Worm (Caenorhabditis elegans): ENCODE data around the gene Y69A2AR.51.

The Y69A2AR.51 gene

ce11 chrIV:2601988-2602861 is 30.0 kb downstream of the Y69A2AR.51 start:
- TF ChIP-seq T22C8.4 (GFP tag; IDR thresholded peaks at IDR 0.05) (peak; percentile 7; the same call in 1 of the 2 replicates), med-1 (GFP tag; optimal IDR thresholded peaks at IDR 0.05; ENCODE audit: insufficient read depth) (no peak), cog-1 (tag; optimal IDR thresholded peaks at IDR 0.05) (peak; percentile 43), tab-1 (GFP tag; IDR thresholded peaks at IDR 0.05) (no peak), flt-1 (GFP tag; IDR thresholded peaks at IDR 0.05) (peak; percentile 49; the same call in 1 of the 2 replicates), ztf-23 (GFP tag; IDR thresholded peaks at IDR 0.05) (0 out of 2 replicates have a peak, but pooled peaks have one; percentile 54), klf-2 (GFP tag; conservative IDR thresholded peaks at IDR 0.05) (0 out of 2 replicates have a peak, but pooled peaks have one; percentile 9), ztf-29 (GFP tag; IDR thresholded peaks at IDR 0.05) (no peak), ref-1 (GFP tag; conservative IDR thresholded peaks at IDR 0.05) (no peak)

DNA sequence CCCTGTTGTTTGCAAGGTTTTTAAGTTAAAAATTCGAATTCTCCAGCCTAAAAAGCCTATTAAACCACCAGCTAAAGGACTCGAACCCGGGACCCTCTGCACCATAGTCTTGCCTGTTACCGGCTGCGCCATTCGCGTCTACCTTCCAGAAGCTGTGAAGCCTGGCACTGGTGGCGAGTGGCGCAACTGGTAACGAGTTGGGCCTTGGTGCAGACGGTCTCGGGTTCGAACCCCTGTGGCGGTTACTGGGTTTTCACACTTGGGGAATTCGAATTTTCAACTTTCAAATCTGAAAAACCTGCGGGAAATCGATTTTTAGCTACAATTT is 30.6 kb downstream of the Y69A2AR.51 start:
- TF ChIP-seq ztf-23 (GFP tag; IDR thresholded peaks at IDR 0.05) (no peak), tab-1 (GFP tag; IDR thresholded peaks at IDR 0.05) (no peak), cog-1 (tag; optimal IDR thresholded peaks at IDR 0.05) (no peak), klf-2 (GFP tag; conservative IDR thresholded peaks at IDR 0.05) (no peak), ref-1 (GFP tag; conservative IDR thresholded peaks at IDR 0.05) (no peak), ztf-29 (GFP tag; IDR thresholded peaks at IDR 0.05) (no peak), flt-1 (GFP tag; IDR thresholded peaks at IDR 0.05) (no peak), T22C8.4 (GFP tag; IDR thresholded peaks at IDR 0.05) (no peak), med-1 (GFP tag; optimal IDR thresholded peaks at IDR 0.05; ENCODE audit: insufficient read depth) (no peak)

- no peak for TF ChIP-seq ref-1 (GFP tag; conservative IDR thresholded peaks at IDR 0.05)
- TF ChIP-seq tab-1 (GFP tag; IDR thresholded peaks at IDR 0.05) = no peak
- TF ChIP-seq med-1 (GFP tag; optimal IDR thresholded peaks at IDR 0.05; ENCODE audit: insufficient read depth) = no peak
- TF ChIP-seq flt-1 (GFP tag; IDR thresholded peaks at IDR 0.05) = no peak
- TF ChIP-seq ztf-29 (GFP tag; IDR thresholded peaks at IDR 0.05) = no peak
Observed at ce11 chrIV:2603556-2604021, 31.4 kb downstream of the Y69A2AR.51 start.

DNA sequence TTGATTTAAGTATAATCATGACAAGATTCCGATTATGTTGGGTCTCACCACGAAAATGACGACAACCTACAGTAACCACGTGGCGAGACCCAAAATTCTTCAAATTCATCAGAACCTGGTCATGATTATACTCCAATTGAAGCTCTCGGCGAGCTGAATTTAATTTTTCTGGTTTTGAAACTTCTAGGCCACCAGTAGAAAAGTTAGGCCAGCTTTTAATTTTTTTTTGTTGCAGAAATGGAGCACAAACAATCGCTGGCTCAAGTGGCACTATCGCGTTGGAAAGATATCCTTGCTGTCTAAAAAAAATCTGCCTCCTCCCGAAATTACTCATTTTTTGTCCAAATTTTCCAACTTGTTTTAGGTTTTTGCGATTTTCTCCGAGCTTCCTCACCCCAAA is 34.4 kb downstream of the Y69A2AR.51 start:
- TF ChIP-seq ztf-29 (GFP tag; IDR thresholded peaks at IDR 0.05) (no peak), tab-1 (GFP tag; IDR thresholded peaks at IDR 0.05) (no peak), flt-1 (GFP tag; IDR thresholded peaks at IDR 0.05) (no peak), ref-1 (GFP tag; conservative IDR thresholded peaks at IDR 0.05) (no peak), med-1 (GFP tag; optimal IDR thresholded peaks at IDR 0.05; ENCODE audit: insufficient read depth) (no peak), cog-1 (tag; optimal IDR thresholded peaks at IDR 0.05) (no peak), ztf-23 (GFP tag; IDR thresholded peaks at IDR 0.05) (no peak), T22C8.4 (GFP tag; IDR thresholded peaks at IDR 0.05) (no peak), klf-2 (GFP tag; conservative IDR thresholded peaks at IDR 0.05) (no peak)

- no peak for TF ChIP-seq cog-1 (tag; optimal IDR thresholded peaks at IDR 0.05)
- TF ChIP-seq ztf-29 (GFP tag; IDR thresholded peaks at IDR 0.05) = no peak
- no peak for TF ChIP-seq med-1 (GFP tag; optimal IDR thresholded peaks at IDR 0.05; ENCODE audit: insufficient read depth)
- TF ChIP-seq T22C8.4 (GFP tag; IDR thresholded peaks at IDR 0.05) = no peak
- TF ChIP-seq flt-1 (GFP tag; IDR thresholded peaks at IDR 0.05) = no peak
- TF ChIP-seq klf-2 (GFP tag; conservative IDR thresholded peaks at IDR 0.05) = no peak
Observed at ce11 chrIV:2607513-2608101, 35.4 kb downstream of the Y69A2AR.51 start, which contains the start of gene vamp-7. vamp-7 (plus strand) TSS chrIV:2608051.

ce11 chrIV:2610409-2610808 is 38.2 kb downstream of the Y69A2AR.51 start, which contains the start of gene Y69A2AR.32:
Y69A2AR.32 (plus strand) TSS chrIV:2610436.
- TF ChIP-seq cog-1 (tag; optimal IDR thresholded peaks at IDR 0.05) (no peak), klf-2 (GFP tag; conservative IDR thresholded peaks at IDR 0.05) (no peak), flt-1 (GFP tag; IDR thresholded peaks at IDR 0.05) (no peak), T22C8.4 (GFP tag; IDR thresholded peaks at IDR 0.05) (no peak), ztf-29 (GFP tag; IDR thresholded peaks at IDR 0.05) (no peak), tab-1 (GFP tag; IDR thresholded peaks at IDR 0.05) (no peak), med-1 (GFP tag; optimal IDR thresholded peaks at IDR 0.05; ENCODE audit: insufficient read depth) (no peak), ref-1 (GFP tag; conservative IDR thresholded peaks at IDR 0.05) (no peak)

- TF ChIP-seq cog-1 (tag; optimal IDR thresholded peaks at IDR 0.05) = no peak
- peak; percentile 28; the same call in 1 of the 2 replicates for TF ChIP-seq T22C8.4 (GFP tag; IDR thresholded peaks at IDR 0.05)
- TF ChIP-seq ztf-23 (GFP tag; IDR thresholded peaks at IDR 0.05) = no peak
Observed at ce11 chrIV:2610974-2611373, 38.8 kb downstream of the Y69A2AR.51 start.

- TF ChIP-seq tab-1 (GFP tag; IDR thresholded peaks at IDR 0.05) = no peak
- no peak for TF ChIP-seq flt-1 (GFP tag; IDR thresholded peaks at IDR 0.05)
- TF ChIP-seq klf-2 (GFP tag; conservative IDR thresholded peaks at IDR 0.05) = no peak
- TF ChIP-seq T22C8.4 (GFP tag; IDR thresholded peaks at IDR 0.05) = no peak
Observed at ce11 chrIV:2613011-2613503, 40.9 kb downstream of the Y69A2AR.51 start, which contains the start of gene Y69A2AR.28. Y69A2AR.28 (minus strand) TSS chrIV:2613061.

- TF ChIP-seq tab-1 (GFP tag; IDR thresholded peaks at IDR 0.05) (no peak), ztf-23 (GFP tag; IDR thresholded peaks at IDR 0.05) (no peak), ztf-29 (GFP tag; IDR thresholded peaks at IDR 0.05) (no peak), ref-1 (GFP tag; conservative IDR thresholded peaks at IDR 0.05) (no peak), klf-2 (GFP tag; conservative IDR thresholded peaks at IDR 0.05) (no peak), cog-1 (tag; optimal IDR thresholded peaks at IDR 0.05) (no peak), med-1 (GFP tag; optimal IDR thresholded peaks at IDR 0.05; ENCODE audit: insufficient read depth) (no peak), flt-1 (GFP tag; IDR thresholded peaks at IDR 0.05) (no peak), T22C8.4 (GFP tag; IDR thresholded peaks at IDR 0.05) (no peak)
Observed at ce11 chrIV:2613754-2614244, 41.6 kb downstream of the Y69A2AR.51 start, which contains the start of gene daao-1. daao-1 (plus strand) TSS chrIV:2614194.
